Fruit fly (Drosophila melanogaster) whole organism, pupa: ENCODE data around the gene Chchd2.

Source experiments
- CG10348 ChIP-seq: fragments of 200-800 bp; sonication (Bioruptor generic); IDR thresholded peaks from 2 replicates; pipeline ENCODE4 v1.3.6; 2022; ENCODE audit warnings: missing biosample characterization, missing genetic modification characterization
- CG34367 ChIP-seq: fragments of 200-800 bp; sonication (Bioruptor generic); optimal IDR thresholded peaks from 2 replicates; lab custom pipeline; 2018; ENCODE audit warnings: missing biosample characterization, mild to moderate bottlenecking, missing genetic modification characterization
- D1 ChIP-seq: fragments of 200-800 bp; sonication (Bioruptor generic); optimal IDR thresholded peaks from 2 replicates; lab custom pipeline; 2018; ENCODE audit warnings: missing biosample characterization, mild to moderate bottlenecking, missing genetic modification characterization, moderate library complexity
- fd96Ca ChIP-seq: fragments of 200-800 bp; sonication (Bioruptor generic); IDR thresholded peaks from 3 replicates; pipeline ENCODE4 v1.3.6; 2022; ENCODE audit warnings: missing biosample characterization, missing genetic modification characterization
- rn ChIP-seq: fragments of 200-800 bp; sonication (Bioruptor generic); IDR thresholded peaks from 2 replicates; pipeline ENCODE4 v1.3.6; 2022; ENCODE audit warnings: missing biosample characterization, missing genetic modification characterization

DNA sequence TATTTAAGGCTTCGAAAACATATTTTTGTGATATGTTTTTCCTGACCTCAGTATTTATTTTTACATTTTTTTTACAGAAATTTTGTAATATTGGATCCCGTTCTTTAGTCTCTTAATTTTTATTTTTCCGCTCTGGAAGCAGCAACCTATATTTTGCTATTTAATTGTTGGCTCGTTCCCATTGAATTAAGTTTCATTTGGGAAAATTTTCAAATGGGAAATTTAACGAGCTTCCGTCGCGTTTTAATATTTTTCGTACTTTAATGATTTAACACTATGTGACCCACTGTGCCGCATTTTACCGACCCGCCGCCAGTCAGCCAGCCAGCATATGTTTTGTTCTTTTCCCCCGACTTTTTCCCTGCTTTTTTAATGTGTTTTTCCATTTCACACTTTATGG is 37.5 kb upstream of the Chchd2 start:
- TF ChIP-seq D1 (no peak), CG10348 (GFP tag; lab: Robert Waterston, UW) (no peak), CG34367 (no peak), rn (GFP tag; lab: Robert Waterston, UW) (no peak), fd96Ca (GFP tag; lab: Robert Waterston, UW) (no peak)
